Fruit fly (Drosophila melanogaster): ENCODE data around the gene CG8534.

DNA sequence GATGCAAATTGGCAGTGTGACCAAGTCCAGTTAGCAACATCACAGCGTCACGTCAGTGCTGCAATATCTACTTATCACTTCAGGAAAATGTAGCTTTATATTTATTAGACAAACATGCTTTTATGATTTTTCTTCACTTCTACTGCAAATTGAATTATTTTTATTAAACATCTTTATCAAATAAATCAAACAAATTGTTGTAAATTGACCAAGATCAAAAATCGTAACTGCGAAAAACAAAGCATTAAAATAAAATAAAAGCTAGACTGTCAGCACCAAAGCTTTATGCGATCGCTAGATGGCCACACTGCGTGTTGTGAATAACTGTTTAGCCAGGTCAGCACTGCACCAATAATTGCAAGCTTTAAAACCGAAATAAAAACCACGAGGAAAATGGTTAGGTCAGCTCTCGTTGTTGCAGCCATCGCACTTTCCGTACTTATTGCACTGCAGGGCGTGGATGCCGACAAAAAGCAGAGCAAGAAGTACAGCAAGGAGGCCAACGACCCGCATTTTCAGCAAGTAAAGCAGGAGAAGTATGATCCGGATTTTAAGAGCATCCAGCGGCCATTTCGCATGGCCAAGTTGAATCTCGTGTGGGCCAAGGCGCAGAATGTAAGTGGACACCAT is 21.3 kb upstream of the CG8534 start, which contains the start of the genes CG12945 and CG8507:
- no peak for TF ChIP-seq CG10669 (GFP tag; optimal IDR thresholded peaks at IDR 0.05)
- TF ChIP-seq Met (GFP tag; optimal IDR thresholded peaks at IDR 0.05) = no peak
- TF ChIP-seq achi (GFP tag; optimal IDR thresholded peaks at IDR 0.05) = no peak
- no peak for TF ChIP-seq CG1621 (tag; optimal IDR thresholded peaks at IDR 0.05)
- no peak for TF ChIP-seq CG7368 (GFP tag; optimal IDR thresholded peaks at IDR 0.05)
